Worm (Caenorhabditis elegans): ENCODE results near the gene srv-11.

srv-11 gene

DNA sequence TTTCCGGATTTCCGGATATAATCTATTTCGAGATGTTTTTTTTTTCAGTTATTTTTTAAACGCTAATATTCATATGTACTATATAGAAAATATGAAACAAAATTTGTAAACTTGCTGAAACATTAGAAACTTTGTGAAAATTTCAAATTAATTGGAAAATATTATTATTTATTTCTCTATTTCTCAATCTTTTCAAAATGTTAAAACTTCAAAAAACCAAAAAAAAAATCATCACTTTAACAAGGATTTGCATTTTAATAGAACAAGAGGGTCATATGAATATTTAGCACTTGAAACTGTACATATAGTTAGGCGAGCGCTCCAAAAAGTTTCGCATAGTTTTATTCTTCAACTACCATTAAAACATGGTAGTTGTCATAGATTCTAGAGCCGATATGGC lies 24.7 kb downstream of the srv-11 start, which contains the start of gene Y7A9A.1:
TSS of gene Y7A9A.1 (plus strand) at position 301 of the 400 bp plus-strand sequence.
- no peak for TF ChIP-seq pqm-1 (tag; optimal IDR thresholded peaks at IDR 0.05)
- TF ChIP-seq Y116A8C.19 (tag; optimal IDR thresholded peaks at IDR 0.05; ENCODE audit: borderline replicate concordance): no peak
- no peak for TF ChIP-seq pax-3 (tag; optimal IDR thresholded peaks at IDR 0.05)
- no peak for TF ChIP-seq zip-4 (GFP tag; optimal IDR thresholded peaks at IDR 0.05)
- TF ChIP-seq alr-1 (tag; optimal IDR thresholded peaks at IDR 0.05; ENCODE audit: borderline replicate concordance): no peak
- no peak for TF ChIP-seq aly-2 (tag; optimal IDR thresholded peaks at IDR 0.05)
- no peak for TF ChIP-seq nhr-76 (tag; optimal IDR thresholded peaks at IDR 0.05)
- TF ChIP-seq fos-1 (tag; optimal IDR thresholded peaks at IDR 0.05): no peak
- TF ChIP-seq hlh-17 (GFP tag; optimal IDR thresholded peaks at IDR 0.05; ENCODE audit: borderline replicate concordance): no peak
- TF ChIP-seq C34B4.2 (tag; optimal IDR thresholded peaks at IDR 0.05): no peak
- TF ChIP-seq tbx-2 (tag; optimal IDR thresholded peaks at IDR 0.05): no peak
- no peak for TF ChIP-seq F16B12.6 (tag; optimal IDR thresholded peaks at IDR 0.05)
- TF ChIP-seq egl-27 (tag; optimal IDR thresholded peaks at IDR 0.05): no peak
- TF ChIP-seq ceh-82 (tag; optimal IDR thresholded peaks at IDR 0.05): no peak
- no peak for TF ChIP-seq xbp-1 (tag; optimal IDR thresholded peaks at IDR 0.05)
- no peak for TF ChIP-seq C04F5.9 (tag; optimal IDR thresholded peaks at IDR 0.05)
- TF ChIP-seq mef-2 (tag; optimal IDR thresholded peaks at IDR 0.05): no peak
- TF ChIP-seq nhr-85 (tag): no peak
- TF ChIP-seq nhr-20 (tag; optimal IDR thresholded peaks at IDR 0.05): no peak

DNA sequence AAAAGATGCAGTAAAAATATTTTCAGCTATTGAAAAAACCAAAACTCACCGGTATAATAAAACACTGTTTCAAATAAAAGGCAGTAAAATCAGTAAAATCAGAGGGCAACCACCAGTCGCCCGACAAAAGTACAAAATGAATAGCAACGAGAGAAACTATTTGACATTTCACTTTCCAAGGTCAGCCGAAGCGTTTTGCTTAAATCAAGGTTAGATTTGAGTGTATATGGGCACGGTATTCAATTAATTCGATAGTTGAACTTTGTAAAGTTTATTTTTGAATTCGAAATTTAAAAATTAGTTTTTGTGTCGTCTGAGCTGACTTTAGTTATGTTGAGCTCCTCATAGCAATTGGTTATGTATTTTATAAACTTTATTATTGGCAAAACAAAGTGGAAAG lies 28.7 kb downstream of the srv-11 start:
- TF ChIP-seq jun-1 (tag; optimal IDR thresholded peaks at IDR 0.05): no peak
- TF ChIP-seq nhr-85 (tag): peak; percentile 54
- TF ChIP-seq skn-1 (tag; optimal IDR thresholded peaks at IDR 0.05): no peak
- peak; percentile 65 for TF ChIP-seq blmp-1 (tag; optimal IDR thresholded peaks at IDR 0.05)

DNA sequence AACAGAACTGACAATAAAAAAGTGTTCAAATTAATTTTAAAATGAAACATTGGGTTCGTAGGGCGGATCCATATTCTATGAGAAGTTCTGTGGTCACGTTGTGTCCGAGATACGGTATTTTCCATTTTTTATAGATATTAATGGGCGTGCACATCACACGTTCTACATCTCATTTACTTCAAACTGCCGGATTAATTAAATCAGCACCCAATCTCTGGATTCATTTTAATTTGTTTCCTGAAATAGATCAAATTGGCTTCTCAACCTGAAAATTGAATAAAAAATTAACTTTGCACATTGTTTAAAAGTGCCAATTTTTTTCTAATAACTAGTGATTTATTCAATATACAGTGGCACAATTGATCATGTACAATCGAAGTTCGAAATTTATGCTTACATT lies 29.9 kb downstream of the srv-11 start:
- no peak for TF ChIP-seq ets-5 (GFP tag; IDR thresholded peaks at IDR 0.05)
- TF ChIP-seq nhr-28 (tag; optimal IDR thresholded peaks at IDR 0.05): no peak
- no peak for TF ChIP-seq fos-1 (tag; optimal IDR thresholded peaks at IDR 0.05)
- no peak for TF ChIP-seq alr-1 (tag; optimal IDR thresholded peaks at IDR 0.05; ENCODE audit: borderline replicate concordance)
- TF ChIP-seq blmp-1 (tag; optimal IDR thresholded peaks at IDR 0.05): no peak
- TF ChIP-seq egl-27 (tag; optimal IDR thresholded peaks at IDR 0.05): no peak
- no peak for TF ChIP-seq ceh-8 (GFP tag; optimal IDR thresholded peaks at IDR 0.05)

ce11 chrIV:16186008-16186407 lies 35.5 kb downstream of the srv-11 start:
- TF ChIP-seq ceh-90 (tag; optimal IDR thresholded peaks at IDR 0.05): no peak
- no peak for TF ChIP-seq fkh-4 (tag; optimal IDR thresholded peaks at IDR 0.05; ENCODE audit: borderline replicate concordance)
- no peak for TF ChIP-seq efl-1 (optimal IDR thresholded peaks at IDR 0.05)
- no peak for TF ChIP-seq efl-1 (GFP tag; optimal IDR thresholded peaks at IDR 0.05 in 1 of 2)
- TF ChIP-seq ceh-8 (GFP tag; optimal IDR thresholded peaks at IDR 0.05): no peak
- no peak for TF ChIP-seq snpc-4 (tag; optimal IDR thresholded peaks at IDR 0.05)
- no peak for TF ChIP-seq pag-3 (tag; optimal IDR thresholded peaks at IDR 0.05; ENCODE audit: borderline replicate concordance, insufficient read depth)
- TF ChIP-seq ceh-88 (GFP tag; IDR thresholded peaks at IDR 0.05): no peak
- TF ChIP-seq pax-3 (tag; optimal IDR thresholded peaks at IDR 0.05): no peak
- no peak for TF ChIP-seq nhr-237 (tag; optimal IDR thresholded peaks at IDR 0.05)

DNA sequence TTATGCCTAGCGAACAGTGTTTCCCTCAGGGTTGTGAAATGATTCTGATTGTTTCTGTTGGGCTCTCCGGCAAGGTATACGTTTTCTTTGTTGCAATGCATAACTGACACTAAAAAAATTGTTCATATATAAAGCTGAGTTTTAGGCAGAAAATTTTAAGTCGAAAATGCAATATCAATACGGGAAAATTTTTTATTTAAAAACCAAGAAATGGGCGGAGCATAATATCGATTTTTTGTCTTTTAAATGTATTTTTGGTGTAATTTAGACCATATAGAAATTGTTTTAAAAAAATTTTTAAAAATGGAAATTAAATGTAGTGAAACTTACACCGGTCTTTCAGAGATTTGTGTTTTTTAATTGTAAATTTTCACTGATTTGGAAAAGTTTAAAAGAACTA lies 36.9 kb downstream of the srv-11 start, which contains the start of gene Y105C5B.1413:
TSS of gene Y105C5B.1413 (minus strand) at position 101 of the 400 bp plus-strand sequence.
- TF ChIP-seq mdl-1 (tag; optimal IDR thresholded peaks at IDR 0.05): no peak
- no peak for TF ChIP-seq ceh-88 (GFP tag; IDR thresholded peaks at IDR 0.05)
- no peak for TF ChIP-seq nhr-11 (tag; optimal IDR thresholded peaks at IDR 0.05)
- TF ChIP-seq C16A3.4 (tag; optimal IDR thresholded peaks at IDR 0.05): no peak
- no peak for TF ChIP-seq dpl-1 (GFP tag; optimal IDR thresholded peaks at IDR 0.05)
- TF ChIP-seq pqm-1 (tag; optimal IDR thresholded peaks at IDR 0.05): no peak
- TF ChIP-seq egl-27 (tag; optimal IDR thresholded peaks at IDR 0.05): no peak
- no peak for TF ChIP-seq ceh-8 (GFP tag; optimal IDR thresholded peaks at IDR 0.05)
- no peak for TF ChIP-seq egl-13 (tag; optimal IDR thresholded peaks at IDR 0.05)

Measured in whole organism, L1 larva.